Fruit fly (Drosophila melanogaster): Measurements from ENCODE around the gene CG13659.

DNA sequence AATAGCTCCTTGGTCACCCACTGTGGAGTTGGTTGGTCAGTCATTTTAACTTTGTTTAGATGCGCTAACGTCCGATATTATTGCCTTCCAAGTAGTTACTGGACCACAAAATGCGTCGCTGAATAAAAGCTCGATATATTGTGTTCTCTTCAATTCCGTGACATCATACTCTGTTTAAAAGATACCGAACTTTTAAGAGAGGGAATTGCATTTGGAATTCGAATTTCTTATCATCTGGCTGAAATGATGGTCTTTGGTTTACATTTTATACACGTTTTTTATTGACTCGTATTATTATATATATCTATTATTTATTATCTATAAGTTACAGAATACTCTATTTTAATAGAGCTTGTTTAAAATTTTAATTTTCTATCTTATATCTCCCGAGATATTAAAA is 30.4 kb downstream of the CG13659 start, which contains the start of gene CHKov2:
- TF ChIP-seq psq (optimal IDR thresholded peaks at IDR 0.05) (no peak), pan (optimal IDR thresholded peaks at IDR 0.05) (no peak)

Data from whole organism.